Worm (Caenorhabditis elegans) whole organism, L2 larva: Measurements from ENCODE around the gene Y60A3A.19.
"Not testable (repeated sequence)": the region's sequence is repeated elsewhere in the genome, so short reads cannot be mapped to it uniquely, and the experiment has no call there.

Source experiments
- C34F6.9 ChIP-seq: fragments of 150-350 bp; optimal IDR thresholded peaks from 2 replicates; lab custom pipeline; 2014; ENCODE audit warnings: missing biosample characterization, missing genetic modification characterization
- F13H6.1 ChIP-seq: sonication (generic microtip); optimal IDR thresholded peaks from 2 replicates; lab custom pipeline; 2016; ENCODE audit warnings: missing genetic modification characterization, missing compliant biosample characterization
- ZK546.5 ChIP-seq: sonication (generic microtip); optimal IDR thresholded peaks from 2 replicates; lab custom pipeline; 2017; ENCODE audit warnings: missing biosample characterization, missing genetic modification characterization
- alr-1 ChIP-seq: fragments of 150-350 bp; optimal IDR thresholded peaks from 2 replicates; lab custom pipeline; 2014; ENCODE audit warnings: missing biosample characterization, missing genetic modification characterization
- aly-2 ChIP-seq: fragments of 150-350 bp; optimal IDR thresholded peaks from 2 replicates; lab custom pipeline; 2014; ENCODE audit warnings: missing biosample characterization, missing genetic modification characterization
- ama-1 ChIP-seq: fragments of 150-350 bp; optimal IDR thresholded peaks from 2 replicates; lab custom pipeline; 2018; ENCODE audit warnings: inconsistent platforms
- blmp-1 ChIP-seq: sonication (generic microtip); optimal IDR thresholded peaks from 2 replicates; lab custom pipeline; 2017; ENCODE audit warnings: missing genetic modification characterization, mild to moderate bottlenecking, missing compliant biosample characterization, antibody characterized with exemption, moderate library complexity; ENCODE audit not compliant: insufficient read depth
- ceh-82 ChIP-seq: fragments of 150-350 bp; optimal IDR thresholded peaks from 2 replicates; lab custom pipeline; 2014; ENCODE audit warnings: missing biosample characterization, missing genetic modification characterization
- crh-2 ChIP-seq: sonication (generic microtip); optimal IDR thresholded peaks from 2 replicates; lab custom pipeline; 2017; ENCODE audit warnings: missing biosample characterization, missing genetic modification characterization
- egl-27 ChIP-seq: sonication (generic microtip); optimal IDR thresholded peaks from 3 replicates; lab custom pipeline; 2017; ENCODE audit warnings: missing biosample characterization, missing genetic modification reagents, missing genetic modification characterization
- elt-1 ChIP-seq: fragments of 150-350 bp; optimal IDR thresholded peaks from 2 replicates; lab custom pipeline; 2014; ENCODE audit warnings: missing biosample characterization, missing genetic modification characterization
- elt-3 ChIP-seq: sonication (generic microtip); optimal IDR thresholded peaks from 2 replicates; lab custom pipeline; 2017; ENCODE audit warnings: missing biosample characterization, missing genetic modification characterization
- fos-1 ChIP-seq: fragments of 150-350 bp; optimal IDR thresholded peaks from 2 replicates; lab custom pipeline; 2014; ENCODE audit warnings: missing biosample characterization, missing genetic modification characterization
- lin-39 ChIP-seq: fragments of 150-350 bp; optimal IDR thresholded peaks from 2 replicates; lab custom pipeline; 2014; ENCODE audit warnings: missing biosample characterization, missing genetic modification reagents, missing genetic modification characterization
- mab-5 ChIP-seq: fragments of 150-350 bp; optimal IDR thresholded peaks from 2 replicates; lab custom pipeline; 2014; ENCODE audit warnings: missing biosample characterization, missing genetic modification characterization
- mdl-1 ChIP-seq, 2 experiments: fragments of 150-350 bp in 1 of 2; sonication (generic microtip) in 1 of 2; optimal IDR thresholded peaks; 2 replicates each; lab custom pipeline; 2017; ENCODE audit warnings: missing biosample characterization in 2 of 2, missing genetic modification characterization in 2 of 2
- nhr-10 ChIP-seq: sonication (generic microtip); optimal IDR thresholded peaks from 2 replicates; lab custom pipeline; 2017; ENCODE audit warnings: missing biosample characterization, missing genetic modification characterization
- nhr-12 ChIP-seq: fragments of 150-350 bp; optimal IDR thresholded peaks from 2 replicates; lab custom pipeline; 2014; ENCODE audit warnings: missing biosample characterization, missing genetic modification characterization
- nhr-21 ChIP-seq: fragments of 150-350 bp; optimal IDR thresholded peaks from 2 replicates; lab custom pipeline; 2014; ENCODE audit warnings: missing biosample characterization, missing genetic modification characterization
- nhr-23 ChIP-seq: fragments of 150-350 bp; optimal IDR thresholded peaks from 2 replicates; lab custom pipeline; 2014; ENCODE audit warnings: missing biosample characterization, missing genetic modification reagents, missing genetic modification characterization
- nhr-237 ChIP-seq: fragments of 150-350 bp; optimal IDR thresholded peaks from 2 replicates; lab custom pipeline; 2014; ENCODE audit warnings: missing biosample characterization, missing genetic modification characterization
- nhr-25 ChIP-seq: fragments of 150-350 bp; sonication (generic microtip); optimal IDR thresholded peaks from 3 replicates; lab custom pipeline; 2014; ENCODE audit warnings: missing biosample characterization, missing genetic modification characterization
- nhr-6 ChIP-seq: fragments of 150-350 bp; optimal IDR thresholded peaks from 2 replicates; lab custom pipeline; 2014; ENCODE audit warnings: missing biosample characterization, missing genetic modification characterization
- nhr-77 ChIP-seq: fragments of 150-350 bp; optimal IDR thresholded peaks from 2 replicates; lab custom pipeline; 2014; ENCODE audit warnings: missing biosample characterization, missing genetic modification characterization
- peb-1 ChIP-seq: fragments of 150-350 bp; optimal IDR thresholded peaks from 2 replicates; lab custom pipeline; 2014; ENCODE audit warnings: missing biosample characterization, missing genetic modification characterization
- skn-1 ChIP-seq: sonication (generic microtip); optimal IDR thresholded peaks from 2 replicates; lab custom pipeline; 2017; ENCODE audit warnings: missing biosample characterization, missing genetic modification characterization
- sma-3 ChIP-seq: sonication (generic microtip); optimal IDR thresholded peaks from 2 replicates; lab custom pipeline; 2016; ENCODE audit warnings: missing genetic modification reagents, missing genetic modification characterization, missing compliant biosample characterization
- unc-55 ChIP-seq: fragments of 150-350 bp; sonication (generic microtip); optimal IDR thresholded peaks from 3 replicates; lab custom pipeline; 2014; ENCODE audit warnings: missing biosample characterization, missing genetic modification reagents, missing genetic modification characterization
- unc-62 ChIP-seq: fragments of 150-350 bp; optimal IDR thresholded peaks from 2 replicates; lab custom pipeline; 2014; ENCODE audit warnings: missing biosample characterization, missing genetic modification reagents, missing genetic modification characterization
- zag-1 ChIP-seq: fragments of 150-350 bp; optimal IDR thresholded peaks from 2 replicates; lab custom pipeline; 2014; ENCODE audit warnings: missing biosample characterization, missing genetic modification characterization
- ztf-1 ChIP-seq: fragments of 200-800 bp; sonication (Bioruptor generic); conservative IDR thresholded peaks from 2 replicates; pipeline ENCODE4 v1.3.6; 2022; ENCODE audit warnings: missing genetic modification characterization, missing compliant biosample characterization
- ztf-4 ChIP-seq: fragments of 150-350 bp; optimal IDR thresholded peaks from 2 replicates; lab custom pipeline; 2014; ENCODE audit warnings: missing biosample characterization, missing genetic modification characterization

Y60A3A.19 gene

DNA sequence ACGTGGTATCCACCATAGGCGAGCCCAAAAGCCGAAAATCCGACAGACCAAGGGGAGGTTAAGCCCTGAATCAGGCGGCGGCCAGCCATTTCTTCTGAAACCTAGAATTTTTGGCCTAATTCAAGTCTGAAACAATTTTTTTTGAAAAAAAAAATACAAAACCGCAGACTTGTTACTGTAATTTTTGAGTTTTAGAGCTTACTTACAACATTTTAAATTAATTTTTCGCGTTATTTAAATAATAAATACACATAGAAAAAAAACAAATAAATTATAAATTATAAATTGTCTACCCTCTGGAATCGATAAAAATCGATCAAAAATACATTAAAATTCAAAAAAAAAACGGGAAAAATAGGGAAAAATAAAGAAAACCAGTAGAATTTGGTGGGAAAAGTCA lies 30.2 kb downstream of the Y60A3A.19 start, which contains the start of gene dhs-24:
TSS of gene dhs-24 (minus strand) at position 101 of the 400 bp plus-strand sequence.
- TF ChIP-seq nhr-25 (tag; lab: Kevin White, UChicago) (no peak), F13H6.1 (tag; lab: Kevin White, UChicago) (no peak), zag-1 (tag; lab: Kevin White, UChicago) (no peak), ztf-4 (tag; lab: Kevin White, UChicago) (no peak), lin-39 (tag; lab: Kevin White, UChicago) (no peak), blmp-1 (tag; lab: Kevin White, UChicago) (no peak), elt-1 (no peak), ama-1 (lab: Kevin White, UChicago) (no peak), nhr-23 (tag; lab: Kevin White, UChicago) (no peak), C34F6.9 (tag; lab: Kevin White, UChicago) (no peak), nhr-237 (tag; lab: Kevin White, UChicago) (no peak), nhr-12 (tag; lab: Kevin White, UChicago) (no peak), ztf-1 (no peak), unc-62 (no peak), aly-2 (tag; lab: Kevin White, UChicago) (no peak), fos-1 (tag; lab: Kevin White, UChicago) (no peak), mdl-1 (tag; optimal IDR thresholded peaks at IDR 0.05; lab: Kevin White, UChicago) (no peak)

DNA sequence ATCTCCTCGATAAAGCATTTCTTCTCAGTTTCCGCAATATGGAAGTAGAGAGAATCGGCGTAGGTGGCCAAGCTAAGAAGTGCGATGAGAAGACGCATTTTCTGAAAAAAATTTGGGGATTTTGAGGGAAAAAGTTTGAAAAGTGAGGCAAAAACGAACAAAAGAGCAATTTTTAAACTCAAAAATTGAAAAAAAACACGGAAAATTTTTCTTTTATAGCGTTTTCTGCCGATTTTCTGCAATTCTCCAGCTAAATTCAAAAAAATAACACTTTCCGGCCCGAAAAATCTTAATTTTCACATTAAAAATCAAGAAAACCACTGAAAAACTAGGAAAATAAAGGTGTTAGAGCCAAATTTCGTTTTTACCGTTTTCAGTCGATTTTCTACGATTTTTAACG lies 32.6 kb downstream of the Y60A3A.19 start, which contains the start of gene tmed-4:
TSS of gene tmed-4 (minus strand) at position 101 of the 400 bp plus-strand sequence.
- TF ChIP-seq ZK546.5, crh-2, lin-39 (tag; lab: Kevin White, UChicago): not testable (repeated sequence)

DNA sequence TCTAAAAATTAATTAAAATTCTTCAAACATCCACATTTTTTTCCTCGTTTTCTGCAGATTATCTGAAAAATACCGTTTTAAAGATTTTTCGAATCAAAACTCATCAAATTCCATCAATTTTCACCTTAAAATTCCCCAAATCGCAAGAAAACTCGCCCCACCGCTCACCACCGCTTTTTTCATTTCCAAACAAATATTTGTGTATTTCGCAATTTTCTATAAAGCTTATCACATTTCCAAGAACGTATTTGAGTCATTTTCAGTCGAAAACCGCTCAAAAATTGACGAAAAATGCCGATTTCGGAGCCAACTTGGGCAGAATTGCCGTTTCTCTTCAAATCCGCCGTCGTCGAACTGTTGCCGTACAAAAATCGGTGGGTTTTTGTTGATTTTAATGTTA lies 33.4 kb downstream of the Y60A3A.19 start, which contains the start of gene Y60A3A.8:
TSS of gene Y60A3A.8 (plus strand) at position 258 of the 400 bp plus-strand sequence.
- TF ChIP-seq nhr-10, nhr-21, nhr-77 (tag; lab: Kevin White, UChicago): not testable (repeated sequence)

DNA sequence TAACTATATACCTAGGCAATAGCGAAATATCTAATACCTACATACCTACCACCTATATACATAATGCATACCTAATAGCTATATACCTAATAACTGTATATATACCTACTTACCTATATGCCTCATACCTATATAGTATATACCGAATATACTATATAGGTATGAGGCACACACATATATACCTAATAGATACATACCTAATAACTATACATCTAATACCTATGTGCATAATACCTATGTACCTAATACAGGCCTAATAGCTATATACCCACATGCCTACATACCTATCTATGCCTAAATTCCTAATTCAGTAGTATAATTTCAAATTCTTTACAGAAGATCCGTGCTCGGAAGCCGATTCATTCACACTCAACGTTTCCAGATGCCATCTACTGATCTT lies 38.1 kb downstream of the Y60A3A.19 start:
- TF ChIP-seq ztf-1 (no peak), nhr-25 (tag; lab: Kevin White, UChicago) (no peak), nhr-10 (tag; lab: Kevin White, UChicago) (no peak), unc-55 (GFP tag; lab: Kevin White, UChicago) (no peak), ama-1 (lab: Kevin White, UChicago) (no peak), aly-2 (tag; lab: Kevin White, UChicago) (no peak), elt-3 (tag; lab: Kevin White, UChicago) (no peak), mab-5 (no peak), fos-1 (tag; lab: Kevin White, UChicago) (no peak)
- TF ChIP-seq, all 48 proteins: peak for 0

DNA sequence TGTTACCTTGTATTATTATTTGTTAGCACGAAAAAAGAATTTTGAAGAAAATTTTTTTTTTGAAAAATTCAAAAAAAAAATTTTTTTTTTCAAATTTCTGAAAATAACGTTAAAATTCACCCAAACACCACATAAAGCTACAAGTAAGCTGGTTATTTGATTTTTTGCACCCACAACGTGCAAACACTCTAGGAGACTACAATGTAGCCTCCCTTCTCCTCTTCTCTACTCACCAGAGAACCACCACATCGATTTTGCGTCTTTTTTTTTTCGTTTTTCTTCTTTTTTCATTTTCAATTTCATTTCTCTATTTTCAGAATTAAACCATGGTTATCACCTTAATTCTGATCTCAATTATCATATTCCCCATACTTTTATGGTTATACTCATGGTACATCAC lies 38.8 kb downstream of the Y60A3A.19 start, which contains the start of gene abhd-3.1:
TSS of gene abhd-3.1 (plus strand) at position 318 of the 400 bp plus-strand sequence.
- no peak for TF ChIP-seq ama-1 (lab: Kevin White, UChicago)
- TF ChIP-seq unc-55 (GFP tag; lab: Kevin White, UChicago), result peak; percentile 28
- no peak for TF ChIP-seq mdl-1 (tag; optimal IDR thresholded peaks at IDR 0.05; lab: Kevin White, UChicago)
- no peak for TF ChIP-seq nhr-25 (tag; lab: Kevin White, UChicago)
- TF ChIP-seq nhr-10 (tag; lab: Kevin White, UChicago), result no peak
- TF ChIP-seq mab-5, result no peak
- TF ChIP-seq nhr-21 (tag; lab: Kevin White, UChicago), result no peak

DNA sequence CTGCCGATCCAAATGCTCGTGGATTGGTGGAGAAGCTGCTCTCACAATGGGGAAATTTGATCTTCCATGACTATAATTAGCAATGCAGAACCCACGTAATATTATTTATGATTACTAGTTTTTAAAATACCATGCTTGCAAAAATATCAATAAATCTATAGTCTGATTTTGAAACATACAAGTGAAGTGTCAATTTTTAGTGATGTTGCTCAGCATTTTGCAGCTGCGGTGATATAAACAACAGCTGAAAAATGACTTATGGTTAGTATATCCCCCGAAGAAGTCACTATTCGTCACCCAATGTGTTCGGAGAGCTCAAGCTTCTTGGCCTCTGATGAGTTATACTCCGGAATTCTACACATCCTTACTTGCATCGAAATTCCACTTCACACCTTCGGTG lies 42.4 kb downstream of the Y60A3A.19 start, which contains the start of gene srh-172:
TSS of gene srh-172 (plus strand) at position 301 of the 400 bp plus-strand sequence.
- TF ChIP-seq ztf-4 (tag; lab: Kevin White, UChicago), result no peak
- no peak for TF ChIP-seq ceh-82 (tag; lab: Kevin White, UChicago)
- no peak for TF ChIP-seq elt-3 (tag; lab: Kevin White, UChicago)
- TF ChIP-seq skn-1 (tag; lab: Kevin White, UChicago), result no peak
- TF ChIP-seq peb-1 (tag; lab: Kevin White, UChicago), result no peak
- TF ChIP-seq sma-3 (GFP tag; lab: Kevin White, UChicago), result no peak
- TF ChIP-seq fos-1 (tag; lab: Kevin White, UChicago), result no peak
- no peak for TF ChIP-seq nhr-6 (tag; lab: Kevin White, UChicago)
- no peak for TF ChIP-seq egl-27 (tag; lab: Kevin White, UChicago)
- TF ChIP-seq alr-1 (tag; lab: Kevin White, UChicago), result no peak
